Worm (Caenorhabditis elegans) whole organism, midembryonic: ENCODE measurements around the gene mccc-2.

Experiments used
- T22C8.4 ChIP-seq: fragments of 200-800 bp; sonication (Bioruptor generic); IDR thresholded peaks from 2 replicates; pipeline ENCODE4 v1.3.6; 2022; ENCODE audit warnings: missing genetic modification characterization, missing compliant biosample characterization
- cog-1 ChIP-seq: sonication (generic microtip); optimal IDR thresholded peaks from 2 replicates; lab custom pipeline; 2016; ENCODE audit warnings: missing genetic modification characterization, missing compliant biosample characterization
- flt-1 ChIP-seq: fragments of 200-800 bp; sonication (Bioruptor generic); IDR thresholded peaks from 2 replicates; pipeline ENCODE4 v1.3.6; 2022; ENCODE audit warnings: missing genetic modification characterization, missing compliant biosample characterization
- klf-2 ChIP-seq: fragments of 200-800 bp; sonication (Bioruptor generic); conservative IDR thresholded peaks from 2 replicates; pipeline ENCODE4 v1.3.6; 2022; ENCODE audit warnings: missing genetic modification reagents, missing genetic modification characterization, missing compliant biosample characterization
- med-1 ChIP-seq: sonication (generic microtip); optimal IDR thresholded peaks from 2 replicates; lab custom pipeline; 2017; ENCODE audit warnings: missing genetic modification characterization, mild to moderate bottlenecking, missing compliant biosample characterization, antibody characterized with exemption, missing genetic modification reagents; ENCODE audit not compliant: insufficient read depth
- ref-1 ChIP-seq: fragments of 200-800 bp; sonication (Bioruptor generic); conservative IDR thresholded peaks from 2 replicates; pipeline ENCODE4 v1.3.6; 2022; ENCODE audit warnings: missing genetic modification reagents, missing genetic modification characterization, missing compliant biosample characterization
- tab-1 ChIP-seq: fragments of 200-800 bp; sonication (Bioruptor generic); IDR thresholded peaks from 2 replicates; pipeline ENCODE4 v1.3.6; 2022; ENCODE audit warnings: missing genetic modification characterization, missing compliant biosample characterization
- ztf-23 ChIP-seq: fragments of 200-800 bp; sonication (Bioruptor generic); IDR thresholded peaks from 2 replicates; pipeline ENCODE4 v1.3.6; 2022; ENCODE audit warnings: missing genetic modification reagents, missing genetic modification characterization, missing compliant biosample characterization
- ztf-29 ChIP-seq: fragments of 200-800 bp; sonication (Bioruptor generic); IDR thresholded peaks from 2 replicates; pipeline ENCODE4 v1.3.6; 2022; ENCODE audit warnings: missing genetic modification reagents, missing genetic modification characterization, missing compliant biosample characterization

DNA sequence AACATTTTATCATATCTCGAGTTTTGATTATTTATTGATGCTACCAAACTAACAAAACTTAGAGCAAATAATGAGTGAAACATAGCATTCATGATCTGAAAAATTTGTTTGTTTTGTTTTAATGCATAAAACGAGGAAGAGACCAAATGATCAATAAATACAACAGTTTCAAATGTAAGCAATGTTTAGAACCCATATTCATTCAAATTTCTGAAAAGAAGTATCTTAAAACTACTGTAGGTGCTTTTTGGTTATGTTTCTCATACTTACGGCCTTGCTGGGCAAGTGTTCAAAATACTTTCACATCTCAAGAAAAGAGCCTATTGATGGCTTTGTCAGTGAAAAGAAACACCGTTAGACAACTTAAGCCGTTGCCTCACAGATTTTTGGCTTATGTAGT lies 11.5 kb downstream of the mccc-2 start, which contains the start of gene F02A9.1:
- TF ChIP-seq cog-1 (tag; lab: Kevin White, UChicago) = no peak
- TF ChIP-seq med-1 = no peak
- TF ChIP-seq flt-1 = no peak
- TF ChIP-seq tab-1 = no peak
- TF ChIP-seq klf-2 (GFP tag; lab: Robert Waterston, UW) = no peak
- no peak for TF ChIP-seq ref-1 (GFP tag; lab: Robert Waterston, UW)
- TF ChIP-seq ztf-23 = no peak
- no peak for TF ChIP-seq T22C8.4
- TF ChIP-seq ztf-29 (GFP tag; lab: Robert Waterston, UW) = no peak
